Fruit fly (Drosophila melanogaster): Measurements from ENCODE around the gene Qtzl.

Qtzl gene

dm6 chr2L:11958729-11959128, 36.8 kb upstream of the Qtzl start:
- no peak for TF ChIP-seq Hr78 (GFP tag; optimal IDR thresholded peaks at IDR 0.05)

dm6 chr2L:11960909-11961308, 34.6 kb upstream of the Qtzl start:
- no peak for TF ChIP-seq GATAd (GFP tag; optimal IDR thresholded peaks at IDR 0.05)
- no peak for TF ChIP-seq usp (GFP tag; optimal IDR thresholded peaks at IDR 0.05)
- TF ChIP-seq HLH106 (tag; optimal IDR thresholded peaks at IDR 0.05) = no peak
- TF ChIP-seq woc (GFP tag; optimal IDR thresholded peaks at IDR 0.05) = no peak
- no peak for TF ChIP-seq br (GFP tag; optimal IDR thresholded peaks at IDR 0.05)
- TF ChIP-seq lola (GFP tag; optimal IDR thresholded peaks at IDR 0.05) = no peak
- no peak for TF ChIP-seq Jra (GFP tag; optimal IDR thresholded peaks at IDR 0.05)

- TF ChIP-seq Mio (GFP tag; optimal IDR thresholded peaks at IDR 0.05) (no peak), woc (GFP tag; optimal IDR thresholded peaks at IDR 0.05) (no peak), br (GFP tag; optimal IDR thresholded peaks at IDR 0.05) (no peak), Sp1 (GFP tag; optimal IDR thresholded peaks at IDR 0.05) (no peak), Myc (optimal IDR thresholded peaks at IDR 0.05) (no peak), sv (GFP tag; optimal IDR thresholded peaks at IDR 0.05) (no peak), CG9705 (GFP tag; optimal IDR thresholded peaks at IDR 0.05) (no peak), pan (optimal IDR thresholded peaks at IDR 0.05) (no peak)
Measured at dm6 chr2L:11963422-11964322, 31.9 kb upstream of the Qtzl start.

- peak; percentile 41 for TF ChIP-seq HLH106 (tag; optimal IDR thresholded peaks at IDR 0.05)
- TF ChIP-seq woc (GFP tag; optimal IDR thresholded peaks at IDR 0.05) = peak; percentile 48
- TF ChIP-seq CrebA (GFP tag; optimal IDR thresholded peaks at IDR 0.05; ENCODE audit: borderline replicate concordance) = peak; percentile 89
- TF ChIP-seq foxo (GFP tag; optimal IDR thresholded peaks at IDR 0.05) = peak in 1 of 2 experiments; percentile 41
- peak; percentile 48 for TF ChIP-seq psq (GFP tag; optimal IDR thresholded peaks at IDR 0.05)
- peak; percentile 39 for TF ChIP-seq fru (GFP tag; optimal IDR thresholded peaks at IDR 0.05)
- TF ChIP-seq Rel (GFP tag; optimal IDR thresholded peaks at IDR 0.05) = peak; percentile 61
- TF ChIP-seq Rel (tag; optimal IDR thresholded peaks at IDR 0.05) = no peak
- TF ChIP-seq sage (GFP tag; optimal IDR thresholded peaks at IDR 0.05) = no peak
- TF ChIP-seq Sp1 (GFP tag; optimal IDR thresholded peaks at IDR 0.05) = peak; percentile 26
- peak; percentile 12 for TF ChIP-seq dmrt93B (GFP tag; optimal IDR thresholded peaks at IDR 0.05)
- no peak for TF ChIP-seq dsf (GFP tag; optimal IDR thresholded peaks at IDR 0.05; ENCODE audit: borderline replicate concordance)
- no peak for TF ChIP-seq Myc (optimal IDR thresholded peaks at IDR 0.05)
- TF ChIP-seq Vsx2 (GFP tag; optimal IDR thresholded peaks at IDR 0.05; ENCODE audit: partially characterized antibody) = peak; percentile 2
Measured at dm6 chr2L:11965610-11966594, 29.6 kb upstream of the Qtzl start.

DNA sequence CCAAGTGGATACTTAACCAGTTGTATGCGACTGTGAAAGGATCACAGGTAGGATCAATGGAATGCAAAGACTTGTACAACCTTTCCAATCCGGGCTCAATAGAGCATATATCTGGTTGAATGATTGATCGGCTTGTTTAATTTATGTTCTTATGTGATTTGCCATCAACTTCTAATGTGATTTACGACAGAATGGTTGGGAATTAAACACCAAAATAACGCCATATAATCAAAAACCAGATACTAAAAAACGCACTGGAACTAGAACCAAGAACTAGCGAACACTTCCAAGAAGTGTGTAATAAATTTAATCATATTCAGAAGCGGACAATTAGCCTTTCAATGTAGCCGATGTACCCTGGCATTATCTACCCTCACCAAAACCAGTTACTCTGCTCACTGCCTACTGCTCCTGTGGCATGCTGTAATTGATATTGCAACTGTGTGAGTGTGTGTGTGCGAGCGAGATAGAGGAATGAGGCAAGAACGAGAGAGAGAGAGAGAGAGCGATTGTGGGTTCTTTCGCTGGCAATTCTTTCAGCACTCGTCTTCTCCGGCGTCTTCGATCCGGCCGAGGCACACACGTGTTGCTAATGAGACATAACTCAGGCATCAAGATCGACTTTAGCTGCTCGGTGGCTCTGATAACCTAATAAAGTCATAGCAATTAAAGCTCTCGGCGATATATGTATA, 26.8 kb upstream of the Qtzl start:
- TF ChIP-seq rgr (GFP tag; optimal IDR thresholded peaks at IDR 0.05) (peak; percentile 18), Rel (GFP tag; optimal IDR thresholded peaks at IDR 0.05) (no peak), Rel (tag; optimal IDR thresholded peaks at IDR 0.05) (no peak), fru (GFP tag; optimal IDR thresholded peaks at IDR 0.05) (peak; percentile 48), brk (GFP tag; optimal IDR thresholded peaks at IDR 0.05) (no peak), foxo (GFP tag; optimal IDR thresholded peaks at IDR 0.05) (peak in 1 of 2 experiments; percentile 57), Dfd (GFP tag; optimal IDR thresholded peaks at IDR 0.05) (no peak), woc (GFP tag; optimal IDR thresholded peaks at IDR 0.05) (peak; percentile 81), Hr83 (GFP tag; optimal IDR thresholded peaks at IDR 0.05; ENCODE audit: poor library complexity, severe bottlenecking) (no peak), Dif (GFP tag; optimal IDR thresholded peaks at IDR 0.05; ENCODE audit: partially characterized antibody) (peak; percentile 37), HLH106 (tag; optimal IDR thresholded peaks at IDR 0.05) (peak; percentile 39), jim (GFP tag; optimal IDR thresholded peaks at IDR 0.05) (no peak), pan (optimal IDR thresholded peaks at IDR 0.05) (no peak), psq (GFP tag; optimal IDR thresholded peaks at IDR 0.05) (peak; percentile 44), tai (GFP tag; optimal IDR thresholded peaks at IDR 0.05) (no peak), dmrt93B (GFP tag; optimal IDR thresholded peaks at IDR 0.05) (peak; percentile 57), Sp1 (GFP tag; optimal IDR thresholded peaks at IDR 0.05) (peak; percentile 55), Hnf4 (GFP tag; optimal IDR thresholded peaks at IDR 0.05) (peak; percentile 36), dl (GFP tag; optimal IDR thresholded peaks at IDR 0.05; ENCODE audit: insufficient read depth in 1 of 2, partially characterized antibody in 2 of 2) (peak in 1 of 2 experiments; percentile 15), usp (GFP tag; optimal IDR thresholded peaks at IDR 0.05) (no peak), OdsH (GFP tag; optimal IDR thresholded peaks at IDR 0.05) (peak; percentile 9), N (GFP tag; optimal IDR thresholded peaks at IDR 0.05) (no peak), Abd-B (GFP tag; optimal IDR thresholded peaks at IDR 0.05) (no peak), Myc (optimal IDR thresholded peaks at IDR 0.05) (no peak)
